Fruit fly (Drosophila melanogaster): Measurements from ENCODE around the gene CG13877.

CG13877 gene

dm6 chr3L:211200-211599, 6.7 kb upstream of the CG13877 start, which contains the start of gene Prp4k (continued):
- no peak for TF ChIP-seq trh (GFP tag; optimal IDR thresholded peaks at IDR 0.05)
- TF ChIP-seq bsh (GFP tag; optimal IDR thresholded peaks at IDR 0.05), result no peak
- no peak for TF ChIP-seq ssp (GFP tag; IDR thresholded peaks at IDR 0.05)
- no peak for TF ChIP-seq Nf-YC (tag; optimal IDR thresholded peaks at IDR 0.05)
- TF ChIP-seq HLH4C (GFP tag; IDR thresholded peaks at IDR 0.05; ENCODE audit: partially characterized antibody), result no peak
- TF ChIP-seq trem (tag; optimal IDR thresholded peaks at IDR 0.05), result peak; percentile 41
- TF ChIP-seq CG33213 (GFP tag; optimal IDR thresholded peaks at IDR 0.05), result no peak
- TF ChIP-seq Lpt (GFP tag; optimal IDR thresholded peaks at IDR 0.05), result no peak
- peak; percentile 21 for TF ChIP-seq Fer1 (GFP tag; optimal IDR thresholded peaks at IDR 0.05)
- TF ChIP-seq Chrac-16 (GFP tag; optimal IDR thresholded peaks at IDR 0.05), result no peak
- TF ChIP-seq Dp (GFP tag; optimal IDR thresholded peaks at IDR 0.05), result peak; percentile 4
- no peak for TF ChIP-seq CG7839 (tag; optimal IDR thresholded peaks at IDR 0.05)
- TF ChIP-seq CG31388 (GFP tag; optimal IDR thresholded peaks at IDR 0.05), result no peak
- TF ChIP-seq Hr39 (optimal IDR thresholded peaks at IDR 0.05), result no peak
- no peak for TF ChIP-seq Sry-δ (GFP tag; optimal IDR thresholded peaks at IDR 0.05)
- no peak for TF ChIP-seq CG6683 (GFP tag; optimal IDR thresholded peaks at IDR 0.05)
- no peak for TF ChIP-seq p53 (GFP tag; optimal IDR thresholded peaks at IDR 0.05)
- TF ChIP-seq CG10267 (tag; optimal IDR thresholded peaks at IDR 0.05), result peak; percentile 4
- no peak for TF ChIP-seq NFAT (GFP tag; IDR thresholded peaks at IDR 0.05)
- TF ChIP-seq CG14860 (GFP tag; IDR thresholded peaks at IDR 0.05; ENCODE audit: partially characterized antibody), result 0 out of 3 replicates have a peak, but pooled peaks have one; percentile 26
- TF ChIP-seq kay (GFP tag; optimal IDR thresholded peaks at IDR 0.05), result no peak
- no peak for TF ChIP-seq CG12942 (GFP tag; optimal IDR thresholded peaks at IDR 0.05)
- TF ChIP-seq MESR4 (GFP tag; optimal IDR thresholded peaks at IDR 0.05), result peak; percentile 97
- no peak for TF ChIP-seq lmd (GFP tag; IDR thresholded peaks at IDR 0.05)
- no peak for TF ChIP-seq Meics (GFP tag; optimal IDR thresholded peaks at IDR 0.05)
- TF ChIP-seq Ptx1 (GFP tag; IDR thresholded peaks at IDR 0.05), result no peak
- peak; percentile 92 for TF ChIP-seq CG17385 (GFP tag; optimal IDR thresholded peaks at IDR 0.05)
- no peak for TF ChIP-seq phol (tag; optimal IDR thresholded peaks at IDR 0.05)
- TF ChIP-seq slp2 (GFP tag; optimal IDR thresholded peaks at IDR 0.05), result no peak
- TF ChIP-seq CG1602 (GFP tag; optimal IDR thresholded peaks at IDR 0.05), result no peak
- no peak for TF ChIP-seq CG2129 (GFP tag; IDR thresholded peaks at IDR 0.05; ENCODE audit: partially characterized antibody)
- TF ChIP-seq Dll (GFP tag; IDR thresholded peaks at IDR 0.05; ENCODE audit: partially characterized antibody), result 0 out of 4 replicates have a peak, but pooled peaks have one; percentile 33
- no peak for TF ChIP-seq CG4404 (GFP tag; IDR thresholded peaks at IDR 0.05)
- TF ChIP-seq stc (GFP tag; IDR thresholded peaks at IDR 0.05), result no peak
- no peak for TF ChIP-seq CG6854 (GFP tag; optimal IDR thresholded peaks at IDR 0.05)
- TF ChIP-seq CG8924 (tag; optimal IDR thresholded peaks at IDR 0.05), result no peak
- no peak for TF ChIP-seq CG12769 (tag; optimal IDR thresholded peaks at IDR 0.05)
- no peak for TF ChIP-seq ken (GFP tag; IDR thresholded peaks at IDR 0.05)
- no peak for TF ChIP-seq Side (GFP tag; optimal IDR thresholded peaks at IDR 0.05)
- no peak for TF ChIP-seq bowl (GFP tag; IDR thresholded peaks at IDR 0.05)
- TF ChIP-seq nau (GFP tag; optimal IDR thresholded peaks at IDR 0.05), result no peak
- no peak for TF ChIP-seq HmgD (GFP tag; optimal IDR thresholded peaks at IDR 0.05)
- TF ChIP-seq Vsx1 (GFP tag; optimal IDR thresholded peaks at IDR 0.05), result no peak
- TF ChIP-seq az2 (GFP tag; optimal IDR thresholded peaks at IDR 0.05), result no peak
- TF ChIP-seq CG1647 (GFP tag; optimal IDR thresholded peaks at IDR 0.05), result no peak
- TF ChIP-seq E2f1 (GFP tag; IDR thresholded peaks at IDR 0.05), result no peak
- no peak for TF ChIP-seq psq (GFP tag; optimal IDR thresholded peaks at IDR 0.05)
- TF ChIP-seq CG2889 (GFP tag; IDR thresholded peaks at IDR 0.05), result no peak
- TF ChIP-seq lbe (GFP tag; optimal IDR thresholded peaks at IDR 0.05), result no peak
- no peak for TF ChIP-seq CrebB (tag; optimal IDR thresholded peaks at IDR 0.05)
- TF ChIP-seq cg (GFP tag; optimal IDR thresholded peaks at IDR 0.05), result no peak
- TF ChIP-seq CG11398 (GFP tag; optimal IDR thresholded peaks at IDR 0.05), result no peak
